Fruit fly (Drosophila melanogaster) whole organism, adult: ENCODE results near the gene CG17855.

ENCODE experiments used
- CG12768 ChIP-seq: fragments of 200-800 bp; sonication (Bioruptor generic); optimal IDR thresholded peaks from 2 replicates; lab custom pipeline; 2017; ENCODE audit warnings: missing biosample characterization, missing genetic modification characterization, mild to moderate bottlenecking, moderate library complexity, missing genetic modification reagents
- bab1 ChIP-seq: fragments of 200-800 bp; sonication (Bioruptor generic); optimal IDR thresholded peaks from 3 replicates; lab custom pipeline; 2019; ENCODE audit warnings: missing biosample characterization, mild to moderate bottlenecking, missing genetic modification characterization, moderate library complexity

DNA sequence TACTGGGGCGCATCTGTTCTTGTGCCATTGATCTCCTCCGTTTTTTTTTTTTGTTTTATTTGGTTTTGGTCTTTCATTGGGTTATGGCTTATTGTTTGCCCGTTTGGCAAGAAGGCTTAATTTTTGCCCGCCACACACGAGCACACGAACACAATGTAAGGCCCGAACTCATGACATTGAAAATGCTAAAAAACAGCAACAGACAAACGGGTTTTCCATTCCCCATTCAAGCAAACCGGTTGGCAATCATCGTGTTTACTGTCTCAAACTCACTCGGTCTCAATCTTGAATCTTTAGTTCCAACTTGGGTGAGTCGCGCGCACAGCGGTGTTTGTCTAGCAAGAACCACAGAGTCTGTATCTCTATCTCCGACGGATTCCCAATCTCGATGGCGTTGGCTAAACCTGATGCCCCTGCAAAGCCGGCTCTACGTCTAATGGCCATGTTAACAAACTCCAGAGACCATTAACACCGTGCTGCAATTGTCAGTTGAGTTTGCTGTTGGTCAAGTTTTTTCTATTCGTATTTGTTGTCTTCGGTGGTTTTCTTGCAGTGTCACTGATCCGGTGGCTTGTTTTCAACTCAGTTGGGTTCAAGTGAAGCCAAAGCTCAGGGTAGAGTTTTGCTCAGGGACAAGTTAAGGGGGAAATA lies 31.7 kb upstream of the CG17855 start:
- TF ChIP-seq bab1 (GFP tag; lab: Kevin White, UChicago), result no peak
- TF ChIP-seq CG12768 (GFP tag; lab: Kevin White, UChicago), result no peak
